Worm (Caenorhabditis elegans): ENCODE measurements around the gene M01F1.8.

The M01F1.8 gene

ce11 chrIII:3487133-3487532 is 15.2 kb downstream of the M01F1.8 start:
- no peak for TF ChIP-seq ztf-1 (GFP tag; conservative IDR thresholded peaks at IDR 0.05)
- no peak for TF ChIP-seq ceh-16 (tag; optimal IDR thresholded peaks at IDR 0.05)
- TF ChIP-seq nhr-77 (tag; optimal IDR thresholded peaks at IDR 0.05), result no peak
- no peak for TF ChIP-seq unc-55 (GFP tag; optimal IDR thresholded peaks at IDR 0.05)
- no peak for TF ChIP-seq ztf-11 (tag; optimal IDR thresholded peaks at IDR 0.05)
- TF ChIP-seq elt-1 (tag; optimal IDR thresholded peaks at IDR 0.05), result no peak
- TF ChIP-seq gmeb-1 (tag; optimal IDR thresholded peaks at IDR 0.05), result no peak
- TF ChIP-seq nhr-23 (tag; optimal IDR thresholded peaks at IDR 0.05), result no peak
- no peak for TF ChIP-seq unc-39 (tag; optimal IDR thresholded peaks at IDR 0.05)
- no peak for TF ChIP-seq nhr-10 (tag; optimal IDR thresholded peaks at IDR 0.05)
- TF ChIP-seq mab-5 (tag; optimal IDR thresholded peaks at IDR 0.05), result no peak
- no peak for TF ChIP-seq nhr-12 (tag; optimal IDR thresholded peaks at IDR 0.05)
- no peak for TF ChIP-seq mbf-1 (tag; optimal IDR thresholded peaks at IDR 0.05)
- no peak for TF ChIP-seq ama-1 (optimal IDR thresholded peaks at IDR 0.05)
- TF ChIP-seq nhr-25 (tag; optimal IDR thresholded peaks at IDR 0.05), result no peak

- TF ChIP-seq sma-3 (GFP tag; optimal IDR thresholded peaks at IDR 0.05), result peak; percentile 30
- TF ChIP-seq blmp-1 (tag; optimal IDR thresholded peaks at IDR 0.05; ENCODE audit: insufficient read depth), result peak; percentile 55
- TF ChIP-seq ZK546.5 (tag; optimal IDR thresholded peaks at IDR 0.05), result no peak
These were observed 16.3 kb downstream of the M01F1.8 start for ce11 chrIII:3486055-3486454.

- no peak for TF ChIP-seq dmd-4 (tag; optimal IDR thresholded peaks at IDR 0.05)
- TF ChIP-seq ztf-11 (tag; optimal IDR thresholded peaks at IDR 0.05), result no peak
- no peak for TF ChIP-seq sem-4 (tag; optimal IDR thresholded peaks at IDR 0.05)
- TF ChIP-seq ztf-4 (tag; optimal IDR thresholded peaks at IDR 0.05), result no peak
- TF ChIP-seq sma-9 (GFP tag; optimal IDR thresholded peaks at IDR 0.05), result no peak
- TF ChIP-seq sma-9 (tag; optimal IDR thresholded peaks at IDR 0.05), result no peak
- TF ChIP-seq lin-11 (tag; optimal IDR thresholded peaks at IDR 0.05), result no peak
- TF ChIP-seq elt-3 (tag; optimal IDR thresholded peaks at IDR 0.05), result no peak
- no peak for TF ChIP-seq Y55F3AM.14 (GFP tag; optimal IDR thresholded peaks at IDR 0.05)
- TF ChIP-seq C34F6.9 (tag; optimal IDR thresholded peaks at IDR 0.05), result no peak
- TF ChIP-seq nhr-12 (tag; optimal IDR thresholded peaks at IDR 0.05), result no peak
- TF ChIP-seq nhr-6 (tag; optimal IDR thresholded peaks at IDR 0.05), result no peak
- TF ChIP-seq egl-27 (tag; optimal IDR thresholded peaks at IDR 0.05), result no peak
- no peak for TF ChIP-seq nhr-237 (tag; optimal IDR thresholded peaks at IDR 0.05)
- no peak for TF ChIP-seq skn-1 (tag; optimal IDR thresholded peaks at IDR 0.05)
- TF ChIP-seq nhr-129 (tag; optimal IDR thresholded peaks at IDR 0.05), result no peak
- TF ChIP-seq nhr-10 (tag; optimal IDR thresholded peaks at IDR 0.05), result no peak
These were observed 17.4 kb downstream of the M01F1.8 start for ce11 chrIII:3484995-3485394.

ce11 chrIII:3482291-3482690 is 20.1 kb downstream of the M01F1.8 start, which contains the start of gene C34C12.6:
Gene C34C12.6, plus strand, starts transcription at chrIII:3482591.
- TF ChIP-seq lsy-2 (tag; optimal IDR thresholded peaks at IDR 0.05) (no peak), lin-11 (tag; optimal IDR thresholded peaks at IDR 0.05) (no peak), nhr-129 (tag; optimal IDR thresholded peaks at IDR 0.05) (no peak), nhr-21 (tag; optimal IDR thresholded peaks at IDR 0.05) (no peak), peb-1 (tag; optimal IDR thresholded peaks at IDR 0.05) (no peak), ztf-11 (tag; optimal IDR thresholded peaks at IDR 0.05) (no peak), nhr-11 (tag; optimal IDR thresholded peaks at IDR 0.05) (no peak), sma-3 (GFP tag; optimal IDR thresholded peaks at IDR 0.05) (no peak), ama-1 (optimal IDR thresholded peaks at IDR 0.05) (no peak), alr-1 (tag; optimal IDR thresholded peaks at IDR 0.05) (no peak), unc-39 (tag; optimal IDR thresholded peaks at IDR 0.05) (no peak), lin-39 (tag; optimal IDR thresholded peaks at IDR 0.05) (no peak), ceh-16 (tag; optimal IDR thresholded peaks at IDR 0.05) (no peak), skn-1 (tag; optimal IDR thresholded peaks at IDR 0.05) (no peak), ceh-82 (tag; optimal IDR thresholded peaks at IDR 0.05) (no peak), R02D3.7 (tag; optimal IDR thresholded peaks at IDR 0.05) (no peak), dmd-4 (tag; optimal IDR thresholded peaks at IDR 0.05) (no peak)

Data from whole organism, L2 larva.